Worm (Caenorhabditis elegans): ENCODE measurements around the gene lys-8.

The lys-8 gene

DNA sequence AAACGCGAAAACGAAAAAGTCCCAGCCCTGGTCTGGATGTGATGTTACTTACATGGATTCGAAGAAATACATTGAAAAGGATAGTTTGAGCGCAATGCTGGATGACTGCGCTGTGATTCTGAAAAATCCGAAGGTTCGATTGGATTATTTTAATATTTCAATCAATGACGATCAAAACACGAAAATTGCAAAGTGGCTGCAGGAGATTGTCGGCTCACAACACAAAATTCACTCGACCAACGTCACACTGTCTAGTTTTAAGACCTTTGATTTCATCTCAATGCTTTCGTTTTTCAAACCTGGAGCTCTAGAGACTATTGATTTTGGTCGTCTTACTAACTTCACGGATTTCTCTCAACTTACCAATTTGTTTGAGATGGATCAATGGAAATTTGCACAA lies 34.5 kb upstream of the lys-8 start, which contains the start of gene C17C3.5:
Gene C17C3.5 (plus strand): TSS at position 301 of the 400 bp plus-strand sequence.
- TF ChIP-seq nfya-1 (tag; optimal IDR thresholded peaks at IDR 0.05; ENCODE audit: insufficient read depth) (no peak), lin-15B (tag; optimal IDR thresholded peaks at IDR 0.05) (no peak), jun-1 (tag; optimal IDR thresholded peaks at IDR 0.05) (no peak)

- no peak for TF ChIP-seq R02D3.7 (tag; optimal IDR thresholded peaks at IDR 0.05)
- no peak for TF ChIP-seq egl-27 (tag; optimal IDR thresholded peaks at IDR 0.05)
- TF ChIP-seq lsy-12 (tag; optimal IDR thresholded peaks at IDR 0.05) = no peak
- TF ChIP-seq pqm-1 (tag; optimal IDR thresholded peaks at IDR 0.05) = peak; percentile 95
- TF ChIP-seq elt-2 (tag; optimal IDR thresholded peaks at IDR 0.05) = peak; percentile 92
- TF ChIP-seq pha-4 (tag; optimal IDR thresholded peaks at IDR 0.05) = peak; percentile 67
- TF ChIP-seq ceh-16 (tag; optimal IDR thresholded peaks at IDR 0.05) = no peak
Observed at ce11 chrII:5553531-5553930, 32.4 kb upstream of the lys-8 start.

DNA sequence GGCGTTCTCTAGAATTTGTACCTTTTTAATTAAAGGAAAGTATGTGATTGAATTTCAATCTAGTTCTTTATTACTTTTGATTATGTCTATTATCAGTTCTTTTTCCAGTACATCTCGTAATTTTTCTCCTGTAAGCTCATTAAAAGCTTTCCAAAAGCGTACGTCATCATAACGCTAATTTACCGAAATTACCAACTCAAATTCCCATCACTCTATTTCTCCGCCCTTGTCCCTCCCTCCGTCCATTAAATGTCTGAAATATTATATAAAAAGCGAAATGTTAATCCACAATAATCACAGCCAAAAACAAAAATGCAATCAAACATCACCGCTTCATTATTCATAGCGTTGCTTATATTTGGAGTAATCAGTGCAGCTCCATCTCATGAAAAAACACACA lies 31.7 kb upstream of the lys-8 start, which contains the start of gene ins-12:
Gene ins-12 (plus strand): TSS at position 301 of the 400 bp plus-strand sequence.
- TF ChIP-seq ztf-11 (tag; optimal IDR thresholded peaks at IDR 0.05) (no peak), egl-27 (tag; optimal IDR thresholded peaks at IDR 0.05) (no peak), fkh-10 (GFP tag; optimal IDR thresholded peaks at IDR 0.05) (no peak), elt-2 (tag; optimal IDR thresholded peaks at IDR 0.05) (no peak), nhr-25 (tag; optimal IDR thresholded peaks at IDR 0.05) (no peak), nhr-12 (tag; optimal IDR thresholded peaks at IDR 0.05) (no peak), egl-5 (tag; optimal IDR thresholded peaks at IDR 0.05) (no peak), ceh-16 (tag; optimal IDR thresholded peaks at IDR 0.05) (no peak), nhr-23 (tag; optimal IDR thresholded peaks at IDR 0.05) (no peak), nhr-43 (tag; optimal IDR thresholded peaks at IDR 0.05; ENCODE audit: poor library complexity, severe bottlenecking) (no peak), sea-2 (GFP tag; optimal IDR thresholded peaks at IDR 0.05) (no peak)

DNA sequence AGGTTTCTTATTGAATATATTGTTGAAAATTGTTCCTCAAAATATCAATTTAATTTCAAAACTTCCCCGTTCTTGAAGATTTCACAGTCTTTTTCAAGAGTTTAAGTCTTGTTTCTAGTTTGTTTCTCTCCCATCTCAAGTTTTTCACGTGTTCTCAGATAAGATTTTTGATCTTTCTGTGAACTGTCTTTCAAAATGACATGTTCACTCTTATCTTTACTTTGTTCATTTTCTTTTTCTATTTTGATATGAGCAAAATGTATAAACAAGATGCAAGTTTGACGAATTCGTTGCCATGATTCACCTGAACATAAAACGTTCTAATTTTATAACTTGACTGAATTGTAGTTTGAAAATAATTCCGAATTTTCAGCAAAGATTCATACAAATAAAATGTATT lies 31.2 kb upstream of the lys-8 start:
- TF ChIP-seq nhr-76 (tag; optimal IDR thresholded peaks at IDR 0.05) = no peak
- peak; percentile 33 for TF ChIP-seq elt-2 (tag; optimal IDR thresholded peaks at IDR 0.05)
- TF ChIP-seq R02D3.7 (tag; optimal IDR thresholded peaks at IDR 0.05) = no peak
- peak; percentile 24 for TF ChIP-seq pqm-1 (tag; optimal IDR thresholded peaks at IDR 0.05)

ce11 chrII:5555522-5555921 lies 30.5 kb upstream of the lys-8 start:
- TF ChIP-seq elt-2 (tag; optimal IDR thresholded peaks at IDR 0.05) = peak; percentile 72
- no peak for TF ChIP-seq nhr-237 (tag; optimal IDR thresholded peaks at IDR 0.05)

DNA sequence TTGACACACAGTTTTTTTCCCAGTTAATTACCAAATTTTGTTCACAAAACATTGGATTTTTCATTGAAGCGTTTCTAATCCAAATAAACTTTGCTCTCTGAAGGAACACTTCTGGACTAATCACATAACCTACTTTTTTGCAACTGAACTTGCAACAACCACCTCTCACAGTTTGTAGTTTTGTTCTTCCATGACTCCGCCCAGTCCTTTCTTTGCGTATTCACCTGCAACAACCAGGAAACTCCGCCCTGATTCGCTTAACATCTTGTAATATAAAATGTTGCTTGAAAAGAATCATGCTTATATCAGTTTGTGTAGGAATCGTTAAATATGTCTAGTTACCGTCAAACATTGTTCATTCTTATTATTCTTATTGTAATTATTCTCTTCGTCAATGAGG lies 29.5 kb upstream of the lys-8 start, which contains the start of gene ins-11:
Gene ins-11 (plus strand): TSS at position 301 of the 400 bp plus-strand sequence.
- TF ChIP-seq fkh-10 (GFP tag; optimal IDR thresholded peaks at IDR 0.05) = no peak
- TF ChIP-seq nhr-67 (tag; optimal IDR thresholded peaks at IDR 0.05) = no peak
- TF ChIP-seq lin-39 (tag; optimal IDR thresholded peaks at IDR 0.05) = no peak
- TF ChIP-seq ceh-16 (tag; optimal IDR thresholded peaks at IDR 0.05) = no peak
- TF ChIP-seq nhr-43 (tag; optimal IDR thresholded peaks at IDR 0.05; ENCODE audit: poor library complexity, severe bottlenecking) = no peak
- no peak for TF ChIP-seq nhr-237 (tag; optimal IDR thresholded peaks at IDR 0.05)
- TF ChIP-seq ceh-28 (tag; optimal IDR thresholded peaks at IDR 0.05) = no peak

ce11 chrII:5557134-5557533 lies 28.8 kb upstream of the lys-8 start:
- TF ChIP-seq elt-2 (tag; optimal IDR thresholded peaks at IDR 0.05) (peak; percentile 95), ceh-16 (tag; optimal IDR thresholded peaks at IDR 0.05) (no peak), pqm-1 (tag; optimal IDR thresholded peaks at IDR 0.05) (peak; percentile 76)

DNA sequence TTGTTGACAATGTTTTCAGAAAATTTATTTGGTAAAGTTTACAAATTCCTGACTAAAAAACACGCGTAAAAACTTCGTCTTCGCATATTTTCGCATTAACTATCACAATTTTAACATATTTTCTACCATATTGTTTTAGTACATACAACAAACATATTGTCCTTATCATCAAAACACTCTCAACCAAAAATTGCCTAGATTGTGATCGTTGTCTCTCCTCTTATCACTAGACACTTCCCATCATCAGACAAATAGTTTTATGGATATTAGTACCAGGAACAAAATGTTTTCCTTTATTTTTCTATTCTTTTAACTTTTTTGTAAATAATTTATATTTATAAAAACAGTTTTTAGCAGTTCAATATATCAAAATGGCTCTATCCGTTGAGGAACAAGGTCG lies 24.6 kb upstream of the lys-8 start, which contains the start of gene C17C3.3:
Gene C17C3.3 (plus strand): TSS at position 346 of the 400 bp plus-strand sequence.
- TF ChIP-seq tbx-2 (tag; optimal IDR thresholded peaks at IDR 0.05) (no peak), pha-4 (tag; optimal IDR thresholded peaks at IDR 0.05) (peak; percentile 46), pqm-1 (tag; optimal IDR thresholded peaks at IDR 0.05) (peak; percentile 67), unc-39 (tag; optimal IDR thresholded peaks at IDR 0.05) (no peak), elt-2 (tag; optimal IDR thresholded peaks at IDR 0.05) (peak; percentile 88)
